Worm (Caenorhabditis elegans) whole organism, L1 larva: Measurements from ENCODE around the gene exos-2.
A peak's percentile ranks its signal among the peaks of the same experiment; 100 is the strongest.

Experiments used
- C16A3.4 ChIP-seq: fragments of 150-350 bp; optimal IDR thresholded peaks from 2 replicates; lab custom pipeline; 2014; ENCODE audit warnings: missing biosample characterization, missing genetic modification characterization
- C34B4.2 ChIP-seq: sonication (generic microtip); optimal IDR thresholded peaks from 2 replicates; lab custom pipeline; 2017; ENCODE audit warnings: mild to moderate bottlenecking, missing genetic modification characterization, missing compliant biosample characterization
- F16B12.6 ChIP-seq: fragments of 150-350 bp; optimal IDR thresholded peaks from 2 replicates; lab custom pipeline; 2014; ENCODE audit warnings: missing biosample characterization, missing genetic modification characterization
- aha-1 ChIP-seq: fragments of 150-350 bp; optimal IDR thresholded peaks from 2 replicates; lab custom pipeline; 2014; ENCODE audit warnings: missing biosample characterization, missing genetic modification characterization
- aly-2 ChIP-seq: fragments of 150-350 bp; optimal IDR thresholded peaks from 2 replicates; lab custom pipeline; 2014; ENCODE audit warnings: missing biosample characterization, missing genetic modification characterization
- ama-1 ChIP-seq: fragments of 150-350 bp; optimal IDR thresholded peaks from 2 replicates; lab custom pipeline; 2014
- blmp-1 ChIP-seq: fragments of 150-350 bp; optimal IDR thresholded peaks from 2 replicates; lab custom pipeline; 2014; ENCODE audit warnings: missing biosample characterization, missing genetic modification characterization
- ces-1 ChIP-seq: fragments of 150-350 bp; optimal IDR thresholded peaks from 2 replicates; lab custom pipeline; 2014; ENCODE audit warnings: missing biosample characterization, missing genetic modification reagents, missing genetic modification characterization
- dsc-1 ChIP-seq: sonication (generic microtip); optimal IDR thresholded peaks from 2 replicates; lab custom pipeline; 2016; ENCODE audit warnings: mild to moderate bottlenecking, missing genetic modification characterization, missing compliant biosample characterization
- efl-1 ChIP-seq, 4 experiments: fragments of 150-350 bp; optimal IDR thresholded peaks in 3 of 4; peaks in 1 of 4; 1 replicate in 1 of 4; 2 replicates in 3 of 4; lab custom pipeline; 2014; ENCODE audit warnings: missing biosample characterization in 2 of 4, missing genetic modification characterization in 2 of 4, missing genetic modification reagents in 2 of 4
- egl-13 ChIP-seq: sonication (generic microtip); optimal IDR thresholded peaks from 2 replicates; lab custom pipeline; 2016; ENCODE audit warnings: missing genotype, missing genetic modification reagents, missing genetic modification characterization, missing compliant biosample characterization
- elt-3 ChIP-seq, 6 experiments: fragments of 150-350 bp in 1 of 6; sonication (generic microtip); optimal IDR thresholded peaks; 2 replicates each; lab custom pipeline; 2017 to 2018; ENCODE audit warnings: missing biosample characterization in 6 of 6, missing genetic modification characterization in 6 of 6, inconsistent platforms in 1 of 6
- fkh-4 ChIP-seq: sonication (generic microtip); optimal IDR thresholded peaks from 2 replicates; lab custom pipeline; 2016; ENCODE audit warnings: missing compliant biosample characterization, missing genetic modification characterization, borderline replicate concordance
- fos-1 ChIP-seq: fragments of 150-350 bp; optimal IDR thresholded peaks from 2 replicates; lab custom pipeline; 2014; ENCODE audit warnings: missing biosample characterization, missing genetic modification characterization
- grh-1 ChIP-seq: fragments of 200-800 bp; sonication (Bioruptor generic); IDR thresholded peaks from 2 replicates; pipeline ENCODE4 v1.3.6; 2022; ENCODE audit warnings: missing genetic modification reagents, missing genetic modification characterization, missing compliant biosample characterization
- hlh-17 ChIP-seq: fragments of 200-800 bp; sonication (Bioruptor generic); optimal IDR thresholded peaks from 2 replicates; lab custom pipeline; 2018; ENCODE audit warnings: missing genetic modification characterization, mild to moderate bottlenecking, missing compliant biosample characterization, moderate library complexity, borderline replicate concordance
- irx-1 ChIP-seq: sonication (generic microtip); optimal IDR thresholded peaks from 2 replicates; lab custom pipeline; 2016; ENCODE audit warnings: missing genetic modification characterization, missing compliant biosample characterization
- jun-1 ChIP-seq: fragments of 150-350 bp; optimal IDR thresholded peaks from 2 replicates; lab custom pipeline; 2014; ENCODE audit warnings: missing biosample characterization, missing genetic modification reagents, missing genetic modification characterization
- lin-13 ChIP-seq: fragments of 150-350 bp; optimal IDR thresholded peaks from 2 replicates; lab custom pipeline; 2014; ENCODE audit warnings: missing biosample characterization, missing genetic modification reagents, missing genetic modification characterization
- lin-14 ChIP-seq: fragments of 200-800 bp; sonication (Bioruptor generic); optimal IDR thresholded peaks from 2 replicates; lab custom pipeline; 2018; ENCODE audit warnings: mild to moderate bottlenecking, missing genetic modification characterization, moderate library complexity, missing compliant biosample characterization
- lin-35 ChIP-seq, 2 experiments: fragments of 150-350 bp; optimal IDR thresholded peaks; 2 replicates each; lab custom pipeline; 2014; ENCODE audit warnings: missing biosample characterization in 2 of 2, missing genetic modification characterization in 2 of 2, missing genetic modification reagents in 2 of 2
- lin-39 ChIP-seq: fragments of 150-350 bp; optimal IDR thresholded peaks from 2 replicates; lab custom pipeline; 2014; ENCODE audit warnings: missing biosample characterization, missing genetic modification reagents, missing genetic modification characterization
- mab-9 ChIP-seq: fragments of 200-800 bp; sonication (Bioruptor generic); IDR thresholded peaks from 2 replicates; pipeline ENCODE4 v1.3.6; 2022; ENCODE audit warnings: missing genetic modification reagents, missing genetic modification characterization, missing compliant biosample characterization
- mep-1 ChIP-seq: fragments of 150-350 bp; optimal IDR thresholded peaks from 2 replicates; lab custom pipeline; 2014; ENCODE audit warnings: missing biosample characterization, missing genetic modification characterization
- nhr-12 ChIP-seq: sonication (generic microtip); optimal IDR thresholded peaks from 2 replicates; lab custom pipeline; 2017; ENCODE audit warnings: missing biosample characterization, missing genetic modification characterization
- nhr-20 ChIP-seq: sonication (generic microtip); optimal IDR thresholded peaks from 2 replicates; lab custom pipeline; 2016; ENCODE audit warnings: mild to moderate bottlenecking, missing genetic modification characterization, missing compliant biosample characterization
- nhr-76 ChIP-seq: sonication (generic microtip); optimal IDR thresholded peaks from 2 replicates; lab custom pipeline; 2017; ENCODE audit warnings: missing biosample characterization, missing genetic modification characterization
- nhr-85 ChIP-seq: sonication (generic microtip); peaks from one replicate; lab custom pipeline; 2016; ENCODE audit warnings: missing genetic modification characterization, inconsistent platforms, missing compliant biosample characterization
- nhr-90 ChIP-seq: sonication (generic microtip); optimal IDR thresholded peaks from 2 replicates; lab custom pipeline; 2016; ENCODE audit warnings: mild to moderate bottlenecking, missing genetic modification characterization, missing compliant biosample characterization; ENCODE audit not compliant: poor library complexity
- skn-1 ChIP-seq: fragments of 150-350 bp; optimal IDR thresholded peaks from 2 replicates; lab custom pipeline; 2014; ENCODE audit warnings: missing biosample characterization, missing genetic modification characterization
- snpc-4 ChIP-seq: fragments of 150-350 bp; optimal IDR thresholded peaks from 2 replicates; lab custom pipeline; 2014; ENCODE audit warnings: missing biosample characterization, missing genetic modification characterization
- swsn-7 ChIP-seq: sonication (generic microtip); optimal IDR thresholded peaks from 2 replicates; lab custom pipeline; 2016; ENCODE audit warnings: missing genetic modification characterization, missing compliant biosample characterization
- tbx-2 ChIP-seq: sonication (generic microtip); optimal IDR thresholded peaks from 2 replicates; lab custom pipeline; 2016; ENCODE audit warnings: missing genetic modification characterization, missing compliant biosample characterization
- tlp-1 ChIP-seq: fragments of 150-350 bp; optimal IDR thresholded peaks from 2 replicates; lab custom pipeline; 2014; ENCODE audit warnings: missing biosample characterization, missing genetic modification characterization
- unc-130 ChIP-seq: fragments of 150-350 bp; optimal IDR thresholded peaks from 2 replicates; lab custom pipeline; 2017; ENCODE audit warnings: missing biosample characterization, missing genetic modification characterization, inconsistent platforms
- unc-30 ChIP-seq: sonication (generic microtip); optimal IDR thresholded peaks from 2 replicates; lab custom pipeline; 2017; ENCODE audit warnings: missing biosample characterization, missing genetic modification characterization
- unc-62 ChIP-seq: fragments of 150-350 bp; optimal IDR thresholded peaks from 2 replicates; lab custom pipeline; 2014; ENCODE audit warnings: missing biosample characterization, missing genetic modification reagents, missing genetic modification characterization
- unc-86 ChIP-seq: sonication (generic microtip); optimal IDR thresholded peaks from 2 replicates; lab custom pipeline; 2016; ENCODE audit warnings: missing genetic modification characterization, missing compliant biosample characterization
- unc-98 ChIP-seq: fragments of 200-800 bp; sonication (Bioruptor generic); IDR thresholded peaks from 2 replicates; pipeline ENCODE4 v1.3.6; 2022; ENCODE audit warnings: missing genetic modification characterization, missing compliant biosample characterization
- vab-15 ChIP-seq: sonication (generic microtip); optimal IDR thresholded peaks from 2 replicates; lab custom pipeline; 2017; ENCODE audit warnings: missing genotype, mild to moderate bottlenecking, missing genetic modification characterization, missing compliant biosample characterization
- zag-1 ChIP-seq: fragments of 150-350 bp; optimal IDR thresholded peaks from 2 replicates; lab custom pipeline; 2014; ENCODE audit warnings: missing biosample characterization, missing genetic modification characterization
- ztf-11 ChIP-seq, 2 experiments: sonication (generic microtip); optimal IDR thresholded peaks; 2 replicates each; lab custom pipeline; 2016 to 2017; ENCODE audit warnings: missing genetic modification characterization in 2 of 2, missing biosample characterization in 1 of 2, missing compliant biosample characterization in 1 of 2
- ztf-4 ChIP-seq: fragments of 150-350 bp; optimal IDR thresholded peaks from 2 replicates; lab custom pipeline; 2014; ENCODE audit warnings: missing biosample characterization, missing genetic modification characterization

exos-2 gene

DNA sequence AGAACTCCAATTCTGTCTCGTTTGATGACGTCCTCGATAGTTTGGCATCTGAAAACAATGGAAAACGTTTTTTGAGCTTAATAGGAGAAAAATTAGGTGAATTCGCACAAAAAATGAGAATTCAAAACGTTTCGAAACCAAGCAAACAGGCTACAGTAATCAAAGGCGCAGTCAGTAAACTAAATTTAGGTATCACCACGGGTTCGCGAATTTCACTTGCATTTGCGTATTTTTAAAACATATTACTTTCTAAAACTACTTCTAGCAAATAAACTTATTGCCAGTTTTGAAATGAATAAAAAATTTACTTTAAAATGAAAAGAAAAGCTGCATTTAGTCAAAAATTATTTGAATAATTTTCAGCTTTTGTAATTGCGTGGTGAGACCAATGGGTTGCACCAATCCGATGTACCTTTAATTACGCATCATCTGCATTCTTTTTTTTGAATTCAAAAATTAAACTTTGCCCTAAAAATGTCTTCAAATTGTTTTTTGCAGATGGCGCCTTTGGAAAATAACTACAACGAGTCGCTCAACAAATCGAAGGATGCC, 3.8 kb downstream of the exos-2 start, which contains the start of the genes Y73B6BL.23 and htp-2:
TSS of gene Y73B6BL.23 (minus strand) at position 51 of the 552 bp plus-strand sequence.
TSS of gene htp-2 (plus strand) at position 492 of the 552 bp plus-strand sequence.
- TF ChIP-seq fos-1 (no peak), hlh-17 (GFP tag; lab: Kevin White, UChicago) (no peak), mab-9 (GFP tag; lab: Robert Waterston, UW) (no peak), mep-1 (no peak), nhr-85 (no peak), C34B4.2 (tag; lab: Kevin White, UChicago) (no peak), unc-30 (tag; lab: Kevin White, UChicago) (no peak), zag-1 (tag; lab: Kevin White, UChicago) (no peak), nhr-90 (no peak), tbx-2 (tag; lab: Kevin White, UChicago) (no peak), C16A3.4 (tag; lab: Kevin White, UChicago) (no peak), tlp-1 (no peak), vab-15 (no peak), lin-35 (GFP tag; optimal IDR thresholded peaks at IDR 0.05; lab: Kevin White, UChicago) (no peak), unc-98 (GFP tag; lab: Robert Waterston, UW) (no peak)

DNA sequence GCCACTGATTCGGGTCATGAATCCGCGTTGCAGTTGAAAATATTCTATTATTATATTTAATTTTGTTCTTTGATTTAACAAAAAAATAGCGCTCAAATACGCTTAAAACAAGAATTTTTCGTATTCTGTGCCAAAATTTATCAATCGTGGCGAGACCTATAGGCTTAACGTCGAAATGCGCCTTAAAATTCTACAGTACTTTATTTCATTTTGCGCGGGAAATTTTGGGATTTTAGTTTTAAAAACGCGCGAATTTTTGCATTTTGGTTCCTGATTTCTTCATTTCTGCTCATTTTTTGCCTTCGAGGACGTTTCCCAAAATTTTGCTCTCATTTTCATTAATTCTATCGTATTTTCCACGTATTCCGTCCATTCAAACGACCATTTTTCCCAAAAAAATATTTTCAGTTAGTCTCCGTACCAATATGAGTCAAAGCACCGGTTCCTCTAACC, 5.9 kb downstream of the exos-2 start, which contains the start of gene puf-11:
TSS of gene puf-11 (plus strand) at position 403 of the 453 bp plus-strand sequence.
- no peak for TF ChIP-seq snpc-4 (tag; lab: Kevin White, UChicago)

DNA sequence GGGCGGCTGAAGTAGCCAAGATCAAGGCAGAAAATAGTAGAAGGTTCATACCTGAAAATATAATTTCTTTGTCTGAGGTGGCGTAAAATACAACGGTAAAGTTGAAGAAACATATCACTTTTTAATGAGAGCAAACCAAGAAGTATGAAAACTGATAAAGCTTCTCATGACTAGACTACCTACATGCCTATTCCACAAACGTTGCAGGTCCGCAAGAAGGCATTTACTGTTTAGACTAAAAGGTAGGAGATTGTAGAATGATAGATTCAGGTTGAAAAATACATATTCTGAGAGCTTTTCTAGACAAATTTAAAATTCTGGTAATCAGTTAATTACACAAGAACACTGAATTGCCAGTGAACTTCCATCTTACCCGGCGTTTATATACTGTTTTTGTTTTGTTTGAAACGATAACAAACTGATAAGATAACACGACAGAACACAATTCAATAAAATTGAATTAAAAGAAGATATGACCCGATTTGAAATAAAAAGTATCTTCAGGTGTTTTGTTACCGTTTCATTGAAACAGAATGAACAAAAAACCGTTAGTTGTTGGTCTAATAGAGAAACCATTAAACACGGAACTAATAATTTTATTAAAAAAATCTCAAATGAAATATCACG, 10.9 kb downstream of the exos-2 start, which contains the start of gene acp-6:
TSS of gene acp-6 (minus strand) at position 51 of the 627 bp plus-strand sequence.
- TF ChIP-seq elt-3 (tag; optimal IDR thresholded peaks at IDR 0.05; lab: Kevin White, UChicago), result peak in 2 of 6 experiments; percentile 50 to 69
- TF ChIP-seq fkh-4, result no peak

DNA sequence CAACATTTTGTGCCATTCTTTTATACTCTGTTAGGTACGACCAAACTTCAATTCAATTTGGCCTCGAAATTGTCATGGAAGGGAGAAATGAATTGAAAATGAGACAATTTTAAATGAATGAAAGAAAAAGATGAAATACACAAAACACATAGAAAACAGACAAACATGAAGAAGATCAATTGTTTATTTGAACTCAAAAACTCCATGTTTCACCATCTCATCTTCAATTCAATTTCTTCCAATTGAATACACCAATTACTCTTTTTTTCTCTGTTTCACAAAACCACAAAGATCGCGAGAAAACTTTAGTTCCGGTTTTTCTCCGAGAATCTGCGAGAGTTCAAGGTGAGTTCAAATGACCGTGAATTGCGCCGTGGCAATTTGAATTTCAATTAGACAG, 11.9 kb downstream of the exos-2 start:
- TF ChIP-seq grh-1 (GFP tag; lab: Robert Waterston, UW) (peak; percentile 42; the same call in 1 of the 2 replicates), nhr-85 (peak; percentile 92), elt-3 (tag; optimal IDR thresholded peaks at IDR 0.05; lab: Kevin White, UChicago) (no peak), skn-1 (tag; lab: Kevin White, UChicago) (no peak), nhr-76 (no peak), unc-62 (no peak), ztf-11 (tag; optimal IDR thresholded peaks at IDR 0.05; lab: Kevin White, UChicago) (no peak), lin-35 (GFP tag; optimal IDR thresholded peaks at IDR 0.05; lab: Kevin White, UChicago) (no peak), ztf-4 (tag; lab: Kevin White, UChicago) (no peak), unc-98 (GFP tag; lab: Robert Waterston, UW) (no peak), nhr-20 (tag; lab: Kevin White, UChicago) (no peak), egl-13 (tag; lab: Kevin White, UChicago) (no peak), F16B12.6 (tag; lab: Kevin White, UChicago) (no peak), lin-14 (GFP tag; lab: Kevin White, UChicago) (peak; percentile 79), jun-1 (no peak), blmp-1 (tag; lab: Kevin White, UChicago) (peak; percentile 46), irx-1 (tag; lab: Kevin White, UChicago) (no peak), aly-2 (no peak), nhr-90 (no peak), ama-1 (lab: Kevin White, UChicago) (no peak), tbx-2 (tag; lab: Kevin White, UChicago) (peak; percentile 22), ces-1 (GFP tag; lab: Kevin White, UChicago) (no peak), nhr-12 (no peak), lin-13 (GFP tag; lab: Kevin White, UChicago) (no peak), unc-130 (tag; lab: Kevin White, UChicago) (no peak), unc-86 (tag; lab: Kevin White, UChicago) (no peak), efl-1 (optimal IDR thresholded peaks at IDR 0.05; lab: Kevin White, UChicago) (peak in 1 of 2 experiments; percentile 0), efl-1 (GFP tag; optimal IDR thresholded peaks at IDR 0.05 in 1 of 2; lab: Kevin White, UChicago) (no peak), lin-39 (tag; lab: Kevin White, UChicago) (no peak), aha-1 (tag; lab: Kevin White, UChicago) (no peak), dsc-1 (tag; lab: Kevin White, UChicago) (no peak), swsn-7 (tag; lab: Kevin White, UChicago) (no peak), unc-30 (tag; lab: Kevin White, UChicago) (no peak)
